Worm (Caenorhabditis elegans) whole organism, late embryonic: ENCODE results near the gene clec-189.

Experiments
- ceh-19 ChIP-seq: fragments of 200-800 bp; sonication (Bioruptor generic); optimal IDR thresholded peaks from 2 replicates; lab custom pipeline; 2018; ENCODE audit warnings: mild to moderate bottlenecking, missing genetic modification characterization, missing compliant biosample characterization
- ceh-9 ChIP-seq: sonication (generic microtip); optimal IDR thresholded peaks from 2 replicates; lab custom pipeline; 2016; ENCODE audit warnings: mild to moderate bottlenecking, missing genetic modification characterization, inconsistent platforms, missing compliant biosample characterization
- sdc-2 ChIP-seq: sonication (generic microtip); optimal IDR thresholded peaks from 2 replicates; lab custom pipeline; 2016; ENCODE audit warnings: missing genotype, missing genetic modification characterization, missing compliant biosample characterization
- sox-2 ChIP-seq: fragments of 200-800 bp; sonication (Bioruptor generic); IDR thresholded peaks from 2 replicates; pipeline ENCODE4 v1.3.6; 2022; ENCODE audit warnings: missing genetic modification reagents, missing genetic modification characterization, missing compliant biosample characterization
- sox-4 ChIP-seq: sonication (generic microtip); optimal IDR thresholded peaks from 2 replicates; lab custom pipeline; 2017; ENCODE audit warnings: mild to moderate bottlenecking, missing genetic modification characterization, inconsistent platforms, missing compliant biosample characterization
- ztf-16 ChIP-seq: sonication (generic microtip); optimal IDR thresholded peaks from 2 replicates; lab custom pipeline; 2017; ENCODE audit warnings: missing genetic modification characterization, missing compliant biosample characterization

DNA sequence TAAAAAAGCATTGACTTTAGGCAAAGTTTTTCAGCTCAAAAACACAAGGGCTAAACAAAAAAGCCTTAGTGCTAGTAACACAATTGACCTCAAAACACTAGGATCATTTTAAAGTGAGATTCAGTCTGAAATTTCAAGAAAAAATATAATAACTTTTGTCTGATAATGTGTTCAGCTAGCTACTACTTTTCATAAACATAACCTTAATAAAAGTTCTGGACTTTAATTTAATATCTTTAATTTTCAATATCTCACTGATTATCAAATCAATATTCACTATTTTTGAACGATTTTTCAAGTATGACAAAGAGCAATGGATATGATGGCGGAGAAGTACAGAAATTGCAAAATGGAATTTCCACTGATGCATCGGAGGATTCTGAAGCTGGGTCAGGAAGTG is 6.3 kb upstream of the clec-189 start, which contains the start of gene M199.135:
- TF ChIP-seq ztf-16 (tag; lab: Kevin White, UChicago), result no peak
- TF ChIP-seq sox-4 (tag; lab: Kevin White, UChicago), result no peak
- TF ChIP-seq sdc-2 (tag; lab: Kevin White, UChicago), result no peak
- no peak for TF ChIP-seq ceh-9
- TF ChIP-seq ceh-19 (GFP tag; lab: Kevin White, UChicago), result no peak
- no peak for TF ChIP-seq sox-2 (GFP tag; lab: Robert Waterston, UW)
